Fruit fly (Drosophila melanogaster) whole organism, adult: ENCODE data around the gene sta.

Source experiments
- CG11617 ChIP-seq: fragments of 200-800 bp; sonication (Bioruptor generic); optimal IDR thresholded peaks from 2 replicates; lab custom pipeline; 2017; ENCODE audit warnings: mild to moderate bottlenecking, missing biosample characterization, missing genetic modification reagents, missing genetic modification characterization
- CG12768 ChIP-seq: fragments of 200-800 bp; sonication (Bioruptor generic); optimal IDR thresholded peaks from 2 replicates; lab custom pipeline; 2017; ENCODE audit warnings: missing biosample characterization, missing genetic modification characterization, mild to moderate bottlenecking, moderate library complexity, missing genetic modification reagents
- CG14711 ChIP-seq: fragments of 200-800 bp; sonication (Bioruptor generic); optimal IDR thresholded peaks from 2 replicates; lab custom pipeline; 2018; ENCODE audit warnings: missing biosample characterization, mild to moderate bottlenecking, missing genetic modification characterization, moderate library complexity
- CG1620 ChIP-seq: fragments of 200-800 bp; sonication (Bioruptor generic); optimal IDR thresholded peaks from 2 replicates; lab custom pipeline; 2016; ENCODE audit warnings: missing biosample characterization, missing genetic modification characterization
- CG33017 ChIP-seq: fragments of 200-800 bp; sonication (Bioruptor generic); optimal IDR thresholded peaks from 2 replicates; lab custom pipeline; 2018; ENCODE audit warnings: missing biosample characterization, mild to moderate bottlenecking, missing genetic modification characterization, moderate library complexity
- CG5204 ChIP-seq: fragments of 200-800 bp; sonication (Bioruptor generic); optimal IDR thresholded peaks from 2 replicates; lab custom pipeline; 2016; ENCODE audit warnings: missing biosample characterization, missing genetic modification characterization
- CG7045 ChIP-seq: fragments of 200-800 bp; sonication (Bioruptor generic); optimal IDR thresholded peaks from 2 replicates; lab custom pipeline; 2017; ENCODE audit warnings: missing biosample characterization, mild to moderate bottlenecking, missing genetic modification characterization
- CG7101 ChIP-seq: fragments of 200-800 bp; sonication (Bioruptor generic); optimal IDR thresholded peaks from 2 replicates; lab custom pipeline; 2018; ENCODE audit warnings: missing biosample characterization, mild to moderate bottlenecking, missing genetic modification characterization, moderate library complexity
- Clk ChIP-seq: fragments of 200-800 bp; sonication (Bioruptor generic); optimal IDR thresholded peaks from 2 replicates; lab custom pipeline; 2017; ENCODE audit warnings: missing biosample characterization, missing genetic modification characterization
- Crg-1 ChIP-seq: fragments of 200-800 bp; sonication (Bioruptor generic); optimal IDR thresholded peaks from 2 replicates; lab custom pipeline; 2016; ENCODE audit warnings: missing biosample characterization, missing genetic modification characterization
- Hr96 ChIP-seq: fragments of 200-800 bp; sonication (Bioruptor generic); optimal IDR thresholded peaks from 2 replicates; lab custom pipeline; 2016; ENCODE audit warnings: missing biosample characterization, missing genetic modification characterization
- Mnt ChIP-seq: fragments of 200-800 bp; sonication (Bioruptor generic); optimal IDR thresholded peaks from 2 replicates; lab custom pipeline; 2016; ENCODE audit warnings: missing biosample characterization, mild to moderate bottlenecking, missing genetic modification characterization
- bab1 ChIP-seq: fragments of 200-800 bp; sonication (Bioruptor generic); optimal IDR thresholded peaks from 3 replicates; lab custom pipeline; 2019; ENCODE audit warnings: missing biosample characterization, mild to moderate bottlenecking, missing genetic modification characterization, moderate library complexity
- cic ChIP-seq: fragments of 200-800 bp; sonication (Bioruptor generic); optimal IDR thresholded peaks from 2 replicates; lab custom pipeline; 2017; ENCODE audit warnings: missing biosample characterization, mild to moderate bottlenecking, missing genetic modification characterization, moderate library complexity
- cnc ChIP-seq, 2 experiments: fragments of >200 bp; optimal IDR thresholded peaks; 2 replicates each; lab custom pipeline; 2017
- kay ChIP-seq: fragments of 200-800 bp; sonication (Bioruptor generic); peaks from one replicate; lab custom pipeline; 2016; ENCODE audit warnings: missing biosample characterization, missing genetic modification characterization, borderline replicate concordance
- ovo ChIP-seq: fragments of 200-800 bp; sonication (Bioruptor generic); optimal IDR thresholded peaks from 2 replicates; lab custom pipeline; 2016; ENCODE audit warnings: missing biosample characterization, missing genetic modification characterization
- pad ChIP-seq: fragments of 200-800 bp; sonication (Bioruptor generic); optimal IDR thresholded peaks from 3 replicates; lab custom pipeline; 2017; ENCODE audit warnings: missing biosample characterization, missing genetic modification characterization, mild to moderate bottlenecking, moderate library complexity, missing genetic modification reagents
- tj ChIP-seq: fragments of 200-800 bp; sonication (Bioruptor generic); optimal IDR thresholded peaks from 3 replicates; lab custom pipeline; 2017; ENCODE audit warnings: missing biosample characterization, mild to moderate bottlenecking, missing genetic modification characterization, moderate library complexity
- toe ChIP-seq: fragments of 200-800 bp; sonication (Bioruptor generic); optimal IDR thresholded peaks from 2 replicates; lab custom pipeline; 2016; ENCODE audit warnings: missing biosample characterization, missing genetic modification characterization

The sta gene

DNA sequence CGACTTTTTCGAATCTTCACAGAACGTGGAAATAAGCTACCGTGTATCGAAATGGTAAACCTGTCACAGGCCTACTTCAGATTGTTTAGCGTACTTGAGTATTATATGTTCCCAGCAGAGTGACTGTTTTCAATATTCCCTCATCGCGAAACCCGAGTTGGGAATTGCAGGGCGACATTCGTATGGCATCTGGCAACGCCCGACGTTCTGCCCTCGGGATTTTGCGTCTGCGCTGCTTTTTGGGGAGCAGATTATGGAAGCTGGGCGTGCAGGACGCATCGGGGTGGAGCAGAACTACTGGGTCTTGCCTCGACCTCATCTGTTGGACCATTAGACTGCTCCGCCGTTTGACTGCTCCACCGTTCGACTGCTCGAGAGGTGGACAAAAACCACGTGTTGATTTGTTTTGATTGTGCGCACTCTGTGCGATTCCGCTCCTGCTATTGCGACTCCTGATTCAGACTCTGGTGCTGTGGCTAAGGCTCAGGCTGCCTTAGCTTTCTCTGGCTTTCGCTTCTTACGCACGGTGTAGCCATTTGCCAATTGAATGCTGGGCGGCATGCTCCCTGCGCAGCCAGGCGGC, 25.1 kb upstream of the sta start:
- TF ChIP-seq CG14711 (tag; lab: Kevin White, UChicago), result no peak
- no peak for TF ChIP-seq Clk (GFP tag; lab: Kevin White, UChicago)
- peak; percentile 17 for TF ChIP-seq CG5204 (GFP tag; lab: Kevin White, UChicago)
- TF ChIP-seq toe (GFP tag; lab: Kevin White, UChicago), result no peak
- TF ChIP-seq CG33017 (tag; lab: Kevin White, UChicago), result no peak
- no peak for TF ChIP-seq tj (GFP tag; lab: Kevin White, UChicago)
- TF ChIP-seq CG7045 (GFP tag; lab: Kevin White, UChicago), result peak; percentile 25
- TF ChIP-seq CG11617 (GFP tag; lab: Kevin White, UChicago), result no peak
- TF ChIP-seq pad, result no peak
- no peak for TF ChIP-seq kay (GFP tag; lab: Kevin White, UChicago)
- TF ChIP-seq cic (GFP tag; lab: Kevin White, UChicago), result no peak
- TF ChIP-seq cnc (optimal IDR thresholded peaks at IDR 0.05; lab: Kevin White, UChicago), result no peak
- TF ChIP-seq Mnt (GFP tag; lab: Kevin White, UChicago), result no peak
- no peak for TF ChIP-seq ovo (GFP tag; lab: Kevin White, UChicago)
- TF ChIP-seq bab1 (GFP tag; lab: Kevin White, UChicago), result no peak
- peak; percentile 7 for TF ChIP-seq CG7101 (tag; lab: Kevin White, UChicago)
- no peak for TF ChIP-seq CG1620 (GFP tag; lab: Kevin White, UChicago)
- no peak for TF ChIP-seq CG12768 (GFP tag; lab: Kevin White, UChicago)
- TF ChIP-seq Crg-1 (GFP tag; lab: Kevin White, UChicago), result no peak
- peak; percentile 57 for TF ChIP-seq Hr96

DNA sequence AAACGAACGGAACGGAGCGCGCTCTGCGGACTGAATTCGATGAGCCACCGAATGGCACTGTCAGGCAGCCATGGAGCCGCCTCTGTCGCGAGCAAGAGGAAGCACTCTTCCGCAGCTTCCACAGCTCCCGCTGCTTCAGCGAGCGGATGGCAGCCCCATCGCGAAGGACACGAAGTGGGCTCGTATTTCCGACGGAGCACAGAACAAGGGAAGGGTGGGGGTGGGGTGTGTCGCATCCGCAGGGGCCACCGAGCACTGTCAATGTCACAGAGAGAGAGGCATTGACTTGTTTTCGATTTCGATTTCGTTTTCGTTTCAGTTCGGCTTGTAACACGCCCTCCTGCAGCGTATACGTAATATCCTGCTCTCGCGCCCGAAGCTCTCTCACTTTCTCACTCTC, 24.5 kb upstream of the sta start, which contains the start of gene Nmdar2:
TSS of gene Nmdar2 (minus strand) at position 59 of the 400 bp plus-strand sequence.
- TF ChIP-seq CG7101 (tag; lab: Kevin White, UChicago) (no peak), Mnt (GFP tag; lab: Kevin White, UChicago) (no peak), CG14711 (tag; lab: Kevin White, UChicago) (no peak), CG1620 (GFP tag; lab: Kevin White, UChicago) (no peak), tj (GFP tag; lab: Kevin White, UChicago) (no peak), CG5204 (GFP tag; lab: Kevin White, UChicago) (no peak), pad (no peak), Hr96 (no peak), Clk (GFP tag; lab: Kevin White, UChicago) (no peak)

DNA sequence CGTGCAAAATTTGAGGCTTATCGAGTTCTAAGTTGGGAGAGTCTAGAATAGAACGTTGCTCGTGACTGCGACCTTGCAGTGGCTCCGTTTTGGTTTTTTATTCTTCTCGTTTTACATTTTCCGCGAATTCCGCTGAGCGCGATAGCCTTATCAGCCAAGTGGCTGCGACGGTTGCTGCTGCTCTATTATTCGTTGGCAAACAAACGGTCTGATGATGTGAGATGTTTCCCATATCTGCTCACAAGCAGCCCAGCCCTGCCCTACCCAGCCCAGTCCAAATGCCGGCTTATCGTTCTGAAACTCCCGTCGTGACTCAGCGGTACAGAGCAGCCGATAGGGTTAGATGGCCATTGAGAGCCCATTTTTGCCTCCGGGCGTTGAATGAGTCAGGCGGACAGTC, 2.8 kb downstream of the sta start:
- TF ChIP-seq Mnt (GFP tag; lab: Kevin White, UChicago), result peak; percentile 12
- peak; percentile 10 for TF ChIP-seq CG12768 (GFP tag; lab: Kevin White, UChicago)
- no peak for TF ChIP-seq toe (GFP tag; lab: Kevin White, UChicago)
- peak; percentile 51 for TF ChIP-seq cic (GFP tag; lab: Kevin White, UChicago)
- TF ChIP-seq CG33017 (tag; lab: Kevin White, UChicago), result no peak
- no peak for TF ChIP-seq bab1 (GFP tag; lab: Kevin White, UChicago)
- no peak for TF ChIP-seq pad
- no peak for TF ChIP-seq CG14711 (tag; lab: Kevin White, UChicago)
- peak in 1 of 2 experiments; percentile 30 for TF ChIP-seq cnc (optimal IDR thresholded peaks at IDR 0.05; lab: Kevin White, UChicago)

DNA sequence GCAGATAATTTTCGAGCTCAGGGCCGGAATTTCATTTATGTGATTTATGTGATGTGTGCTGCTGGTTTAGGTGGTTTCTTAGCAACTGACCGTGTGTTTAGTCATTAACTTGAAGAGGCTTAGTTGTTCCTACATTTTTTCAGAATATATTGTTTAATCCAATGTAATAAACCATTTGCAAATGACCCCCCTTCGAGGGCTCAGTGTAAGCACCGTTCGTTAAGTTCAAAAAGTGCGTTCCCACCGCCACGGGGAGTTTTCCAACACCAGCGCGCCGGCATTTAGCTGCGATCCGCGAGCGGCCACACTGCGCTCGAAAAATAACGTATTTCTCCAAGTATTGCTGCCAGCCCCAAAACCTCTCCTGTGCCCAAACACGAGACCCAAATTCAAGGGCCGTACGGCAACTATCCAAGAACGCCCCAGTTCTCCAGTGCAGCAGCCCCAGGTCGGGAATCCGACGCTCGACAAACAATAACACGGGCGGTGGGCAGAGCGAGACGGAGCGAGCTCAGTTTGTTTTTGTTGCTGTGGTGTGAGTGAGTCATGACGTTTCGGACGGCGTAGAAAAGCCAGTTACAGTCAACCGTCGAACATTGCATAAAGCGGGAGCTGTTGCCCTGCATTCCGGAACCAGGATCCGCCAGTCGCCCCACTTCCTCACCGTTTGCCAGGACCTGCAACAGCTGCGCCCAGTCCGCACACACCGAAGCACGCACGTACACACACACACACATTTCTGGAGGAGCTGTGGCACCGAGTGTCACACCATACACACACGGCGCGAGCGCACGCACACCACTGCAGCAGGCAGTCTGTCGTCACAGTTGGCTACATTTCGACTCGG, 4.7 kb downstream of the sta start, which contains the start of gene rush:
TSS of gene rush (plus strand) at position 277 of the 847 bp plus-strand sequence.
- TF ChIP-seq cnc (optimal IDR thresholded peaks at IDR 0.05; lab: Kevin White, UChicago) (no peak), CG33017 (tag; lab: Kevin White, UChicago) (no peak), cic (GFP tag; lab: Kevin White, UChicago) (peak; percentile 4), Mnt (GFP tag; lab: Kevin White, UChicago) (peak; percentile 62), tj (GFP tag; lab: Kevin White, UChicago) (no peak), CG12768 (GFP tag; lab: Kevin White, UChicago) (no peak), kay (GFP tag; lab: Kevin White, UChicago) (no peak), CG1620 (GFP tag; lab: Kevin White, UChicago) (peak; percentile 49), CG5204 (GFP tag; lab: Kevin White, UChicago) (no peak), Hr96 (peak; percentile 43), CG7101 (tag; lab: Kevin White, UChicago) (peak; percentile 38), CG7045 (GFP tag; lab: Kevin White, UChicago) (no peak), toe (GFP tag; lab: Kevin White, UChicago) (no peak), Crg-1 (GFP tag; lab: Kevin White, UChicago) (peak; percentile 59), pad (peak; percentile 73), CG14711 (tag; lab: Kevin White, UChicago) (no peak), CG11617 (GFP tag; lab: Kevin White, UChicago) (peak; percentile 23), bab1 (GFP tag; lab: Kevin White, UChicago) (peak; percentile 21), ovo (GFP tag; lab: Kevin White, UChicago) (peak; percentile 44), Clk (GFP tag; lab: Kevin White, UChicago) (no peak)

DNA sequence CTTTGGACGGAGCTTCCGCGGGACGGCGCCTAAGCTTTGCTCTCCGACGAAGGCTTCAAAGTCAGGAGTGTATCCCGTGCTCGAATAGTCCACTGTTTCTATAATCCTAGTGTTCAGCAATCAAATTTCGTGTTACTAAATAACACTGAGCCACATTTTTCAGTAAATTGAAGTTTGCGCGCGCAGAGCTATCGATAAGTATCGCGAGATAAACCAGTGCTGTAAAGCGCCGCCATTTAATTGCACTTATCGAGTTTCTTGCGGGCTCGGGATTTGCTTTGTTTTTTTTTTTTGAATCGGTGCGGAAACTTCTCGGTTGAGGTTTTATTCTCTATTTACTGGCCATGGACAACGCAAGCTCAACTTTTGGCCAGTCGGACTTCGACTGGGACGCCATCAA, 6.4 kb downstream of the sta start, which contains the start of the genes Rab27 and mei-38:
TSS of gene Rab27 (minus strand) at position 127 of the 400 bp plus-strand sequence.
TSS of gene mei-38 (plus strand) at position 216 of the 400 bp plus-strand sequence.
- peak; percentile 76 for TF ChIP-seq CG1620 (GFP tag; lab: Kevin White, UChicago)
- no peak for TF ChIP-seq ovo (GFP tag; lab: Kevin White, UChicago)
- TF ChIP-seq kay (GFP tag; lab: Kevin White, UChicago), result no peak
- peak; percentile 56 for TF ChIP-seq bab1 (GFP tag; lab: Kevin White, UChicago)
- no peak for TF ChIP-seq CG33017 (tag; lab: Kevin White, UChicago)
- TF ChIP-seq pad, result peak; percentile 54
- TF ChIP-seq Crg-1 (GFP tag; lab: Kevin White, UChicago), result peak; percentile 82
- peak; percentile 44 for TF ChIP-seq CG7101 (tag; lab: Kevin White, UChicago)
- TF ChIP-seq Mnt (GFP tag; lab: Kevin White, UChicago), result peak; percentile 8
